Worm (Caenorhabditis elegans) whole organism, L4/young adult: ENCODE results near the gene algn-9.

Experiments used
- W03F9.2 ChIP-seq: fragments of 150-350 bp; optimal IDR thresholded peaks from 2 replicates; lab custom pipeline; 2014; ENCODE audit warnings: missing biosample characterization, missing genetic modification characterization
- dao-5 ChIP-seq: sonication (generic microtip); optimal IDR thresholded peaks from 2 replicates; lab custom pipeline; 2016; ENCODE audit warnings: missing genotype, missing genetic modification characterization, moderate library complexity, missing compliant biosample characterization
- him-1 ChIP-seq: sonication (generic microtip); optimal IDR thresholded peaks from 2 replicates; lab custom pipeline; 2016; ENCODE audit warnings: missing genotype, missing genetic modification reagents, missing genetic modification characterization, missing compliant biosample characterization

ce11 chrII:10569498-10569897 lies 14.6 kb upstream of the algn-9 start:
- TF ChIP-seq W03F9.2 (tag; lab: Kevin White, UChicago) = no peak
- no peak for TF ChIP-seq him-1
- no peak for TF ChIP-seq dao-5 (tag; lab: Kevin White, UChicago)
